Worm (Caenorhabditis elegans) whole organism, young adult: Measurements from ENCODE around the gene aqp-6.

Experiments
- die-1 ChIP-seq: sonication (generic microtip); optimal IDR thresholded peaks from 2 replicates; lab custom pipeline; 2016; ENCODE audit warnings: missing genotype, mild to moderate bottlenecking, missing genetic modification characterization, missing compliant biosample characterization
- dpl-1 ChIP-seq: fragments of 150-350 bp; optimal IDR thresholded peaks from 2 replicates; lab custom pipeline; 2014; ENCODE audit warnings: missing biosample characterization, missing genetic modification reagents, missing genetic modification characterization
- hmg-20 ChIP-seq: fragments of 200-800 bp; sonication (Bioruptor generic); IDR thresholded peaks from 2 replicates; pipeline ENCODE4 v1.3.6; 2022; ENCODE audit warnings: missing genetic modification reagents, missing genetic modification characterization, missing compliant biosample characterization
- madf-8 ChIP-seq: fragments of 200-800 bp; sonication (Bioruptor generic); conservative IDR thresholded peaks from 2 replicates; pipeline ENCODE4 v1.3.6; 2022; ENCODE audit warnings: missing genetic modification reagents, missing genetic modification characterization, missing compliant biosample characterization
- rcor-1 ChIP-seq: fragments of 200-800 bp; sonication (Bioruptor generic); IDR thresholded peaks from 2 replicates; pipeline ENCODE4 v1.3.6; 2022; ENCODE audit warnings: missing genetic modification reagents, missing genetic modification characterization, missing compliant biosample characterization
- sdz-38 ChIP-seq: sonication (generic microtip); optimal IDR thresholded peaks from 2 replicates; lab custom pipeline; 2016; ENCODE audit warnings: missing genotype, missing genetic modification characterization, missing compliant biosample characterization
- snpc-4 ChIP-seq, 5 experiments: fragments of 150-350 bp in 1 of 5; sonication (generic microtip) in 4 of 5; optimal IDR thresholded peaks; 2 replicates each; lab custom pipeline; 2014 to 2018; ENCODE audit warnings: missing genetic modification characterization in 5 of 5, missing biosample characterization in 3 of 5, antibody characterized with exemption in 2 of 5, mild to moderate bottlenecking in 2 of 5, missing compliant biosample characterization in 2 of 5, missing genotype in 2 of 5, moderate library complexity in 2 of 5, missing genetic modification reagents in 1 of 5
- unc-62 ChIP-seq: fragments of 150-350 bp; optimal IDR thresholded peaks from 2 replicates; lab custom pipeline; 2014; ENCODE audit warnings: missing biosample characterization, missing genetic modification reagents, missing genetic modification characterization

DNA sequence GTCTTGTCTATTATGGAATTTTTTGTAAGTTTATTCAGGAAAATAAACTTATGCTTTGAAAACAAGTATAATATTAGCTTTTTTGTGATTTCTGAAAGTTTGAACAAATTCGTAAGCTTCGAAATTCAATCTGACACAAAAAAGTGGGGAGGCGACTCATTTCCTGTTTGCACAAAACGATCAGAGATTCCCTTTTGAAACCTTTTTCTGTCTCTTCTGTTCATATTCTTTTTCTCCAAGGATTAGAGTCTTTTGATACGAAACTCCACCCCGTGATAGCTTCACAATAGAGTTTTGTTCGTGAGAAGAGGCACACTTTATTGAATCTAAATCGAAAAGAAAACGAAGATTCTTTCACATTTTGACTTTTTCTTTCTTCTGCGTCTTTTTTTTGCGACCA lies 7.3 kb upstream of the aqp-6 start:
- TF ChIP-seq sdz-38 (tag; lab: Kevin White, UChicago) (no peak), die-1 (tag; lab: Kevin White, UChicago) (no peak), madf-8 (GFP tag; lab: Robert Waterston, UW) (no peak), rcor-1 (GFP tag; lab: Robert Waterston, UW) (no peak), snpc-4 (GFP tag; optimal IDR thresholded peaks at IDR 0.05; lab: Kevin White, UChicago) (no peak), snpc-4 (tag; optimal IDR thresholded peaks at IDR 0.05; lab: Kevin White, UChicago) (no peak), unc-62 (GFP tag; lab: Kevin White, UChicago) (no peak), dpl-1 (GFP tag; lab: Kevin White, UChicago) (no peak), hmg-20 (GFP tag; lab: Robert Waterston, UW) (no peak)
